Fruit fly (Drosophila melanogaster) whole organism, adult: ENCODE results near the gene sqd.

Experiments used
- CG14711 ChIP-seq: fragments of 200-800 bp; sonication (Bioruptor generic); optimal IDR thresholded peaks from 2 replicates; lab custom pipeline; 2018; ENCODE audit warnings: missing biosample characterization, mild to moderate bottlenecking, missing genetic modification characterization, moderate library complexity
- CG1620 ChIP-seq: fragments of 200-800 bp; sonication (Bioruptor generic); optimal IDR thresholded peaks from 2 replicates; lab custom pipeline; 2016; ENCODE audit warnings: missing biosample characterization, missing genetic modification characterization
- CG5204 ChIP-seq: fragments of 200-800 bp; sonication (Bioruptor generic); optimal IDR thresholded peaks from 2 replicates; lab custom pipeline; 2016; ENCODE audit warnings: missing biosample characterization, missing genetic modification characterization
- CG7045 ChIP-seq: fragments of 200-800 bp; sonication (Bioruptor generic); optimal IDR thresholded peaks from 2 replicates; lab custom pipeline; 2017; ENCODE audit warnings: missing biosample characterization, mild to moderate bottlenecking, missing genetic modification characterization
- CG7101 ChIP-seq: fragments of 200-800 bp; sonication (Bioruptor generic); optimal IDR thresholded peaks from 2 replicates; lab custom pipeline; 2018; ENCODE audit warnings: missing biosample characterization, mild to moderate bottlenecking, missing genetic modification characterization, moderate library complexity
- bab1 ChIP-seq: fragments of 200-800 bp; sonication (Bioruptor generic); optimal IDR thresholded peaks from 3 replicates; lab custom pipeline; 2019; ENCODE audit warnings: missing biosample characterization, mild to moderate bottlenecking, missing genetic modification characterization, moderate library complexity
- cnc ChIP-seq, 2 experiments: fragments of >200 bp; optimal IDR thresholded peaks; 2 replicates each; lab custom pipeline; 2017
- kay ChIP-seq: fragments of 200-800 bp; sonication (Bioruptor generic); peaks from one replicate; lab custom pipeline; 2016; ENCODE audit warnings: missing biosample characterization, missing genetic modification characterization, borderline replicate concordance
- ovo ChIP-seq: fragments of 200-800 bp; sonication (Bioruptor generic); optimal IDR thresholded peaks from 2 replicates; lab custom pipeline; 2016; ENCODE audit warnings: missing biosample characterization, missing genetic modification characterization
- tj ChIP-seq: fragments of 200-800 bp; sonication (Bioruptor generic); optimal IDR thresholded peaks from 3 replicates; lab custom pipeline; 2017; ENCODE audit warnings: missing biosample characterization, mild to moderate bottlenecking, missing genetic modification characterization, moderate library complexity
- toe ChIP-seq: fragments of 200-800 bp; sonication (Bioruptor generic); optimal IDR thresholded peaks from 2 replicates; lab custom pipeline; 2016; ENCODE audit warnings: missing biosample characterization, missing genetic modification characterization

Gene sqd

DNA sequence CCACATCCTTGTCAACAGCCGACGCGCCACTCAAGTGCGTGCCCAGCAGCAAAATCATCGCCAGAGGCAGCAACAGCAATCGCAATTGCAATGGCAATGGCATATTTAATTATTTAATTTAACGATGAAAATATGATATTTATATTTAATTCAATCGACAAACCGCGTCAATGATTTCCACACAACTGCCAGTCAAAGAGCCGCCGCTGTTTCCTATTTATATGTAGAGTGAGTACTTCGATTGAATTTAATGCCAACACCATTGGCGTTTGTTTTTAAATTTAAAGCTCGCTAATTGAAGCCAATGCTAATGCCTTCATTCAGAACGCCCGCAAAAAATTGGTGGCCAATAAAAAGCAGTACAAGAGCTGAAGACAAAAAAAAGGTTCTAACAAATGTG lies 53.5 kb downstream of the sqd start, which contains the start of gene CG14369:
TSS of gene CG14369 (minus strand) at position 101 of the 400 bp plus-strand sequence.
- no peak for TF ChIP-seq ovo (GFP tag; lab: Kevin White, UChicago)
- TF ChIP-seq cnc (optimal IDR thresholded peaks at IDR 0.05; lab: Kevin White, UChicago): no peak
- no peak for TF ChIP-seq CG1620 (GFP tag; lab: Kevin White, UChicago)
- TF ChIP-seq toe (GFP tag; lab: Kevin White, UChicago): no peak
- no peak for TF ChIP-seq kay (GFP tag; lab: Kevin White, UChicago)
- TF ChIP-seq bab1 (GFP tag; lab: Kevin White, UChicago): no peak

- TF ChIP-seq CG5204 (GFP tag; lab: Kevin White, UChicago) (no peak), CG14711 (tag; lab: Kevin White, UChicago) (no peak), tj (no peak), kay (GFP tag; lab: Kevin White, UChicago) (no peak), CG1620 (GFP tag; lab: Kevin White, UChicago) (no peak), CG7045 (GFP tag; lab: Kevin White, UChicago) (no peak), CG7101 (no peak)
These were observed 58.4 kb downstream of the sqd start, which contains the start of gene CG14370 for dm6 chr3R:13587697-13588096. Gene CG14370, plus strand, starts transcription at chr3R:13587997.
